Fruit fly (Drosophila melanogaster) whole organism, embryonic: ENCODE measurements around the gene mnd.

ENCODE experiments used
- Blimp-1 ChIP-seq: fragments of 200-800 bp; sonication (Bioruptor generic); optimal IDR thresholded peaks from 3 replicates; lab custom pipeline; 2018; ENCODE audit warnings: missing biosample characterization, missing genetic modification characterization, mild to moderate bottlenecking, moderate library complexity, missing genetic modification reagents
- Bteb2 ChIP-seq: fragments of 200-800 bp; sonication (Bioruptor generic); optimal IDR thresholded peaks from 2 replicates; lab custom pipeline; 2016; ENCODE audit warnings: missing biosample characterization, missing genetic modification characterization
- CG10462 ChIP-seq: fragments of 200-800 bp; sonication (Bioruptor generic); optimal IDR thresholded peaks from 2 replicates; lab custom pipeline; 2016; ENCODE audit warnings: missing biosample characterization, missing genetic modification characterization
- CG11695 ChIP-seq: fragments of 200-800 bp; sonication (Bioruptor generic); IDR thresholded peaks from 3 replicates; pipeline ENCODE4 v1.3.6; 2022; ENCODE audit warnings: missing biosample characterization, missing genetic modification characterization
- CG13296 ChIP-seq: fragments of 200-800 bp; sonication (Bioruptor generic); optimal IDR thresholded peaks from 3 replicates; lab custom pipeline; 2018; ENCODE audit warnings: missing biosample characterization, mild to moderate bottlenecking, missing genetic modification characterization
- CG13424 ChIP-seq: fragments of 200-800 bp; sonication (Bioruptor generic); optimal IDR thresholded peaks from 2 replicates; lab custom pipeline; 2019; ENCODE audit warnings: missing biosample characterization, mild to moderate bottlenecking, missing genetic modification characterization, moderate library complexity
- CG13624 ChIP-seq: fragments of 200-800 bp; sonication (Bioruptor generic); optimal IDR thresholded peaks from 2 replicates; lab custom pipeline; 2016; ENCODE audit warnings: missing biosample characterization, missing genetic modification characterization
- CG1529 ChIP-seq: fragments of 200-800 bp; sonication (Bioruptor generic); optimal IDR thresholded peaks from 3 replicates; lab custom pipeline; 2018; ENCODE audit warnings: missing biosample characterization, missing genetic modification characterization
- CG17361 ChIP-seq: fragments of 200-800 bp; sonication (Bioruptor generic); IDR thresholded peaks from 3 replicates; pipeline ENCODE4 v1.3.6; 2022; ENCODE audit warnings: missing biosample characterization, missing genetic modification characterization
- CG2712 ChIP-seq: fragments of 200-800 bp; optimal IDR thresholded peaks from 3 replicates; lab custom pipeline; 2019; ENCODE audit warnings: missing biosample characterization, mild to moderate bottlenecking, missing genetic modification characterization, moderate library complexity
- CG31224 ChIP-seq: fragments of 200-800 bp; sonication (Bioruptor generic); IDR thresholded peaks from 2 replicates; pipeline ENCODE4 v1.3.6; 2022; ENCODE audit warnings: missing biosample characterization, missing genetic modification characterization
- CG31441 ChIP-seq: fragments of 200-800 bp; sonication (Bioruptor generic); IDR thresholded peaks from 2 replicates; pipeline ENCODE4 v1.3.6; 2022; ENCODE audit warnings: missing biosample characterization, missing genetic modification characterization
- CG34422 ChIP-seq: fragments of 200-800 bp; sonication (Bioruptor generic); IDR thresholded peaks from 3 replicates; pipeline ENCODE4 v1.3.6; 2022; ENCODE audit warnings: missing biosample characterization, missing genetic modification characterization
- CG7271 ChIP-seq: fragments of 200-800 bp; sonication (Bioruptor generic); optimal IDR thresholded peaks from 2 replicates; lab custom pipeline; 2018; ENCODE audit warnings: missing biosample characterization, mild to moderate bottlenecking, missing genetic modification characterization, moderate library complexity
- CG7556 ChIP-seq: fragments of 200-800 bp; sonication (Bioruptor generic); optimal IDR thresholded peaks from 2 replicates; lab custom pipeline; 2017; ENCODE audit warnings: missing biosample characterization, mild to moderate bottlenecking, missing genetic modification characterization
- CG8281 ChIP-seq: fragments of 200-800 bp; sonication (Bioruptor generic); optimal IDR thresholded peaks from 2 replicates; lab custom pipeline; 2018; ENCODE audit warnings: missing biosample characterization, mild to moderate bottlenecking, missing genetic modification characterization, moderate library complexity
- CG9437 ChIP-seq: fragments of 200-800 bp; sonication (Bioruptor generic); optimal IDR thresholded peaks from 2 replicates; lab custom pipeline; 2018; ENCODE audit warnings: missing biosample characterization, mild to moderate bottlenecking, missing genetic modification characterization
- CG9797 ChIP-seq: fragments of 200-800 bp; sonication (Bioruptor generic); optimal IDR thresholded peaks from 3 replicates; lab custom pipeline; 2018; ENCODE audit warnings: missing biosample characterization, mild to moderate bottlenecking, missing genetic modification characterization
- D19A ChIP-seq: fragments of 200-800 bp; optimal IDR thresholded peaks from 3 replicates; lab custom pipeline; 2019; ENCODE audit warnings: missing biosample characterization, mild to moderate bottlenecking, missing genetic modification characterization, moderate library complexity
- Dek ChIP-seq: fragments of 200-800 bp; sonication (Bioruptor generic); optimal IDR thresholded peaks from 3 replicates; lab custom pipeline; 2019; ENCODE audit warnings: missing biosample characterization, mild to moderate bottlenecking, missing genetic modification characterization, moderate library complexity
- Dref ChIP-seq: fragments of 200-800 bp; sonication (Bioruptor generic); IDR thresholded peaks from 2 replicates; pipeline ENCODE4 v1.3.6; 2022; ENCODE audit warnings: missing biosample characterization, missing genetic modification characterization
- Gug ChIP-seq: fragments of 200-800 bp; sonication (Bioruptor generic); IDR thresholded peaks from 4 replicates; pipeline ENCODE4 v1.3.6; 2022; ENCODE audit warnings: missing biosample characterization, missing genetic modification characterization
- Hmr ChIP-seq: fragments of 200-800 bp; sonication (Bioruptor generic); optimal IDR thresholded peaks from 3 replicates; lab custom pipeline; 2017; ENCODE audit warnings: mild to moderate bottlenecking, missing biosample characterization, missing genetic modification reagents, missing genetic modification characterization
- Hmx ChIP-seq: fragments of 200-800 bp; sonication (Bioruptor generic); optimal IDR thresholded peaks from 2 replicates; lab custom pipeline; 2016; ENCODE audit warnings: missing biosample characterization, missing genetic modification characterization
- MTF-1 ChIP-seq: fragments of 200-800 bp; sonication (Bioruptor generic); optimal IDR thresholded peaks from 2 replicates; lab custom pipeline; 2018; ENCODE audit warnings: missing biosample characterization, mild to moderate bottlenecking, missing genetic modification characterization, borderline replicate concordance
- Neu2 ChIP-seq: fragments of 200-800 bp; sonication (Bioruptor generic); optimal IDR thresholded peaks from 3 replicates; lab custom pipeline; 2016; ENCODE audit warnings: missing biosample characterization, missing genetic modification characterization, borderline replicate concordance
- Rfx ChIP-seq: fragments of 200-800 bp; sonication (Bioruptor generic); IDR thresholded peaks from 2 replicates; pipeline ENCODE4 v1.3.6; 2022; ENCODE audit warnings: missing biosample characterization, missing genetic modification characterization
- Xbp1 ChIP-seq: fragments of 200-800 bp; sonication (Bioruptor generic); optimal IDR thresholded peaks from 3 replicates; lab custom pipeline; 2016; ENCODE audit warnings: missing biosample characterization, mild to moderate bottlenecking, missing genetic modification characterization
- abd-A ChIP-seq: fragments of 200-800 bp; sonication (Bioruptor generic); optimal IDR thresholded peaks from 3 replicates; lab custom pipeline; 2019; ENCODE audit warnings: missing biosample characterization, mild to moderate bottlenecking, missing genetic modification characterization, moderate library complexity
- az2 ChIP-seq: fragments of 200-800 bp; sonication (Bioruptor generic); optimal IDR thresholded peaks from 3 replicates; lab custom pipeline; 2016; ENCODE audit warnings: missing biosample characterization, missing genetic modification characterization
- bowl ChIP-seq: fragments of 200-800 bp; sonication (Bioruptor generic); IDR thresholded peaks from 2 replicates; pipeline ENCODE4 v1.3.6; 2022; ENCODE audit warnings: missing biosample characterization, missing genetic modification characterization
- cas ChIP-seq: fragments of 200-800 bp; sonication (Bioruptor generic); IDR thresholded peaks from 2 replicates; pipeline ENCODE4 v1.3.6; 2022; ENCODE audit warnings: missing biosample characterization, missing genetic modification characterization
- ci ChIP-seq: fragments of 200-800 bp; sonication (Bioruptor generic); IDR thresholded peaks from 3 replicates; pipeline ENCODE4 v1.3.6; 2022; ENCODE audit warnings: missing biosample characterization, missing genetic modification characterization
- dan ChIP-seq: fragments of 200-800 bp; sonication (Bioruptor generic); IDR thresholded peaks from 2 replicates; pipeline ENCODE4 v1.3.6; 2022; ENCODE audit warnings: missing biosample characterization, missing genetic modification characterization
- esg ChIP-seq: fragments of 200-800 bp; sonication (Bioruptor generic); conservative IDR thresholded peaks from 2 replicates; pipeline ENCODE4 v1.3.6; 2022; ENCODE audit warnings: missing biosample characterization, missing genetic modification characterization
- lbe ChIP-seq: fragments of 200-800 bp; sonication (Bioruptor generic); optimal IDR thresholded peaks from 2 replicates; lab custom pipeline; 2016; ENCODE audit warnings: missing biosample characterization, mild to moderate bottlenecking, missing genetic modification characterization
- nerfin-1 ChIP-seq: fragments of 200-800 bp; sonication (Bioruptor generic); optimal IDR thresholded peaks from 3 replicates; lab custom pipeline; 2019; ENCODE audit warnings: missing biosample characterization, mild to moderate bottlenecking, missing genetic modification characterization, moderate library complexity
- onecut ChIP-seq: fragments of 200-800 bp; sonication (Bioruptor generic); IDR thresholded peaks from 2 replicates; pipeline ENCODE4 v1.3.6; 2022; ENCODE audit warnings: missing biosample characterization, missing genetic modification characterization
- pan ChIP-seq, 4 experiments: fragments of >200 bp in 3 of 4; fragments of 200-800 bp in 1 of 4; sonication (Bioruptor generic) in 1 of 4; optimal IDR thresholded peaks in 3 of 4; IDR thresholded peaks in 1 of 4; 2 replicates each; pipeline versions ENCODE4 v1.3.6 to Lab custom; 2017 to 2022; ENCODE audit warnings: missing biosample characterization in 2 of 4, missing genetic modification characterization in 2 of 4, mixed read lengths in 1 of 4
- pho ChIP-seq: fragments of 200-800 bp; sonication (Bioruptor generic); optimal IDR thresholded peaks from 2 replicates; lab custom pipeline; 2016; ENCODE audit warnings: missing biosample characterization, missing genetic modification characterization
- repo ChIP-seq: fragments of 200-800 bp; sonication (Bioruptor generic); optimal IDR thresholded peaks from 2 replicates; lab custom pipeline; 2016; ENCODE audit warnings: missing biosample characterization, missing genetic modification characterization
- salm ChIP-seq: fragments of 200-800 bp; sonication (Bioruptor generic); optimal IDR thresholded peaks from 2 replicates; lab custom pipeline; 2018; ENCODE audit warnings: missing biosample characterization, mild to moderate bottlenecking, missing genetic modification characterization
- sc ChIP-seq, 3 experiments: fragments of >200 bp in 2 of 3; fragments of 200-800 bp in 1 of 3; sonication (Bioruptor generic) in 1 of 3; optimal IDR thresholded peaks; 2 replicates in 2 of 3; 3 replicates in 1 of 3; lab custom pipeline; 2017; ENCODE audit warnings: mild to moderate bottlenecking in 1 of 3, missing biosample characterization in 1 of 3, missing genetic modification characterization in 1 of 3, missing genetic modification reagents in 1 of 3
- schlank ChIP-seq: fragments of 200-800 bp; sonication (Bioruptor generic); optimal IDR thresholded peaks from 2 replicates; lab custom pipeline; 2018; ENCODE audit warnings: missing biosample characterization, mild to moderate bottlenecking, missing genetic modification characterization
- scrt ChIP-seq: fragments of 200-800 bp; sonication (Bioruptor generic); optimal IDR thresholded peaks from 2 replicates; lab custom pipeline; 2018; ENCODE audit warnings: missing biosample characterization, mild to moderate bottlenecking, missing genetic modification characterization, moderate library complexity
- slbo ChIP-seq: fragments of 200-800 bp; sonication (Bioruptor generic); IDR thresholded peaks from 2 replicates; pipeline ENCODE4 v1.3.6; 2022; ENCODE audit warnings: missing biosample characterization, missing genetic modification characterization
- sna ChIP-seq: fragments of 200-800 bp; sonication (Bioruptor generic); IDR thresholded peaks from 2 replicates; pipeline ENCODE4 v1.3.6; 2022; ENCODE audit warnings: missing biosample characterization, missing genetic modification characterization; ENCODE audit not compliant: partially characterized antibody
- tna ChIP-seq: fragments of 200-800 bp; sonication (Bioruptor generic); IDR thresholded peaks from 2 replicates; pipeline ENCODE4 v1.3.6; 2022; ENCODE audit warnings: missing biosample characterization, missing genetic modification characterization; ENCODE audit not compliant: partially characterized antibody
- vfl ChIP-seq: fragments of 200-800 bp; sonication (Bioruptor generic); optimal IDR thresholded peaks from 2 replicates; lab custom pipeline; 2016; ENCODE audit warnings: missing biosample characterization, missing genetic modification characterization
- zfh2 ChIP-seq: fragments of 200-800 bp; sonication (Bioruptor generic); optimal IDR thresholded peaks from 2 replicates; lab custom pipeline; 2016; ENCODE audit warnings: missing biosample characterization, missing genetic modification characterization

Gene mnd

dm6 chr3L:14982675-14983084 lies 2.2 kb upstream of the mnd start, which contains the start of gene CG5114 (continued):
- TF ChIP-seq CG11695 (GFP tag; lab: Robert Waterston, UW) (no peak; the same call in 2 of the 3 replicates), ci (GFP tag; lab: Robert Waterston, UW) (peak; percentile 40; the same call in 2 of the 3 replicates), CG17361 (peak; percentile 28; the same call in 1 of the 3 replicates), Rfx (peak; percentile 78), sc (optimal IDR thresholded peaks at IDR 0.05; lab: Kevin White, UChicago) (no peak), sc (GFP tag; optimal IDR thresholded peaks at IDR 0.05; lab: Kevin White, UChicago) (no peak), salm (tag; lab: Kevin White, UChicago) (no peak), Dek (tag; lab: Kevin White, UChicago) (no peak), repo (peak; percentile 45), CG9797 (GFP tag; lab: Kevin White, UChicago) (peak; percentile 56), CG2712 (tag; lab: Kevin White, UChicago) (peak; percentile 54), CG1529 (GFP tag; lab: Kevin White, UChicago) (no peak), CG8281 (tag; lab: Kevin White, UChicago) (no peak), Blimp-1 (no peak), Bteb2 (peak; percentile 49), nerfin-1 (tag; lab: Kevin White, UChicago) (peak; percentile 25), CG13624 (GFP tag; lab: Kevin White, UChicago) (peak; percentile 74), Hmr (GFP tag; lab: Kevin White, UChicago) (peak; percentile 41), D19A (tag; lab: Kevin White, UChicago) (no peak), esg (no peak), Dref (peak; percentile 98), pho (peak; percentile 58), Gug (no peak), lbe (GFP tag; lab: Kevin White, UChicago) (peak; percentile 41), sna (GFP tag; lab: Robert Waterston, UW) (peak; percentile 86), pan (optimal IDR thresholded peaks at IDR 0.05; lab: Kevin White, UChicago) (no peak), pan (GFP tag; optimal IDR thresholded peaks at IDR 0.05 in 1 of 2, IDR thresholded peaks at IDR 0.05 in 1 of 2) (peak in 1 of 2 experiments; percentile 53), Xbp1 (GFP tag; lab: Kevin White, UChicago) (peak; percentile 62), vfl (GFP tag; lab: Kevin White, UChicago) (peak; percentile 14), CG9437 (peak; percentile 61), CG34422 (GFP tag; lab: Robert Waterston, UW) (peak; percentile 60; the same call in 2 of the 3 replicates), schlank (tag; lab: Kevin White, UChicago) (no peak), CG13296 (GFP tag; lab: Kevin White, UChicago) (peak; percentile 32), Hmx (no peak), Neu2 (no peak), CG13424 (tag; lab: Kevin White, UChicago) (peak; percentile 20), zfh2 (GFP tag; lab: Kevin White, UChicago) (peak; percentile 6), abd-A (tag; lab: Kevin White, UChicago) (peak; percentile 77), dan (GFP tag; lab: Robert Waterston, UW) (no peak), CG10462 (no peak), scrt (GFP tag; lab: Kevin White, UChicago) (no peak), az2 (GFP tag; lab: Kevin White, UChicago) (peak; percentile 34), CG7556 (GFP tag; lab: Kevin White, UChicago) (peak; percentile 6), MTF-1 (GFP tag; lab: Kevin White, UChicago) (no peak), tna (peak; percentile 85), cas (GFP tag; lab: Robert Waterston, UW) (no peak), onecut (GFP tag; lab: Robert Waterston, UW) (peak; percentile 33), CG7271 (tag; lab: Kevin White, UChicago) (no peak), slbo (GFP tag; lab: Robert Waterston, UW) (peak; percentile 50; the same call in 1 of the 2 replicates), bowl (GFP tag; lab: Robert Waterston, UW) (no peak), CG31224 (GFP tag; lab: Robert Waterston, UW) (no peak), CG31441 (no peak)
